Comparison of ENCODE assay signal across 1 fruit fly cellular context in the genomic region with DNA sequence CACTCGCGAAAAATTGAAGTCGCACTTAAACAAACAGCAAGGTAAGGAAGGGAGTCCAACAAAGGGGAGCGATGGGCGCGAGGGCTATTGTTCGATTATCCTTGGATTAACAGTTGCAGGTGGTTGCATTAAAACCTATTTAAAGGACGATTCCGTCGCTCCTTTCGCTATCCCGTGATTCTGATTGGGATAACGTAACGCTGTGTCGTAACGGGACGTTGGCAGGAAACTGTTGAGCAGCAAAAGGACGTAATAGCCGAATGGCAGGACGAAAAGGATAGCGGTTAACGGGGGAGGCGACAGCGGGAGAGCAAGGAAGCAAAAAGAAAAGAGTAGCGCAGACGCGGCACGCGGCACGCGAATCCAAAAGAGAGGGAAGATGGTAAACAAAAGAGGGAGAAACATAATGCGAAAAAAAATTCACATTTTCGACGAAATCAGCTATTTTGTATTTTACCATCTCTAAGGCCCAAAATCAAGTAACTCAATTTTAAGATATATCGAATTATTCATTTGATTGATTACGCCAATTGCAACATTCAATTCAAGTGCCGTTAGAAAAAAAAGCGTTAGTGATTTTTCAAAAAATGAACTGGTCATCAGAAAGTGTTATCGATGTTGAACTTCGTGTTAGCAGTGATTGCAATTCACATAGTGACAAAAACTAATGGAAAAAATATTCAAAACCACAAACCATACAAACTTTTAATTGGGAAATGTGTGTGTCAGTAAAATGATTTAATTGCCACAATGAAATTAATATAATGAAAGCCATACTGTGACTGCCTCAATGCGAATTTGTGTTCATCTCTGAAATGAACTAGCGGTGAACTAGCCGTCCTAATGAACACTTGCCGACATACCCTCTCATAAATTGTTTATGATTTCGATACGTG.
TF ChIP-seq lines count a peak whose summit lies in the region.

A gene (minus strand): TSS at position 204 of the 896 bp plus-strand sequence.
A gene (plus strand): TSS at position 847 of the 896 bp plus-strand sequence.

TF ChIP-seq in whole organism, embryonic, 481 proteins besides CTCF, POLR2A, EP300 and RAD21 (continued from another document and continues in another):
- TF ChIP-seq lov (optimal IDR thresholded peaks at IDR 0.05; lab: Kevin White, UChicago) (no peak), lov (GFP tag; IDR thresholded peaks at IDR 0.05; lab: Robert Waterston, UW) (peak; percentile 64; the same call in 1 of the 3 replicates), pzg (GFP tag; optimal IDR thresholded peaks at IDR 0.05; lab: Kevin White, UChicago) (peak; percentile 63), gsb-n (tag; optimal IDR thresholded peaks at IDR 0.05; lab: Kevin White, UChicago) (no peak), CG13894 (tag; optimal IDR thresholded peaks at IDR 0.05; lab: Kevin White, UChicago) (no peak), run (tag; optimal IDR thresholded peaks at IDR 0.05; lab: Kevin White, UChicago) (no peak), CG6683 (GFP tag; optimal IDR thresholded peaks at IDR 0.05; lab: Kevin White, UChicago) (no peak), sc (optimal IDR thresholded peaks at IDR 0.05; lab: Kevin White, UChicago) (no peak), sc (GFP tag; optimal IDR thresholded peaks at IDR 0.05; lab: Kevin White, UChicago) (peak; percentile 16), jigr1 (GFP tag; IDR thresholded peaks at IDR 0.05; lab: Robert Waterston, UW) (peak; percentile 57; the same call in 1 of the 3 replicates), ash1 (GFP tag; optimal IDR thresholded peaks at IDR 0.05; lab: Kevin White, UChicago) (no peak), sqz (GFP tag; optimal IDR thresholded peaks at IDR 0.05; lab: Kevin White, UChicago) (peak; percentile 22), da (GFP tag; optimal IDR thresholded peaks at IDR 0.05; lab: Kevin White, UChicago) (peak; percentile 60), CG6689 (GFP tag; IDR thresholded peaks at IDR 0.05; lab: Robert Waterston, UW) (peak; percentile 87), CG10209 (GFP tag; optimal IDR thresholded peaks at IDR 0.05; lab: Kevin White, UChicago) (peak; percentile 57), CG31441 (GFP tag; IDR thresholded peaks at IDR 0.05; lab: Robert Waterston, UW) (peak; percentile 86), maf-S (GFP tag; optimal IDR thresholded peaks at IDR 0.05; lab: Kevin White, UChicago) (peak; percentile 66), usp (GFP tag; optimal IDR thresholded peaks at IDR 0.05; lab: Kevin White, UChicago) (no peak), ara (GFP tag; IDR thresholded peaks at IDR 0.05; lab: Robert Waterston, UW) (peak; percentile 85), Drgx (GFP tag; IDR thresholded peaks at IDR 0.05; lab: Robert Waterston, UW) (peak; percentile 42), CG7745 (tag; optimal IDR thresholded peaks at IDR 0.05; lab: Kevin White, UChicago) (no peak), CG9817 (tag; optimal IDR thresholded peaks at IDR 0.05; lab: Kevin White, UChicago) (peak; percentile 74), CG18262 (tag; optimal IDR thresholded peaks at IDR 0.05; lab: Kevin White, UChicago) (peak; percentile 72), bigmax (GFP tag; optimal IDR thresholded peaks at IDR 0.05; lab: Kevin White, UChicago) (no peak), lmd (GFP tag; IDR thresholded peaks at IDR 0.05; lab: Robert Waterston, UW) (peak; percentile 80), CG5953 (GFP tag; IDR thresholded peaks at IDR 0.05; lab: Robert Waterston, UW) (no peak), dati (GFP tag; IDR thresholded peaks at IDR 0.05; lab: Robert Waterston, UW) (0 out of 2 replicates have a peak, but pooled peaks have one; percentile 45), knrl (GFP tag; IDR thresholded peaks at IDR 0.05; lab: Robert Waterston, UW; ENCODE audit: partially characterized antibody) (peak; percentile 82), stc (GFP tag; IDR thresholded peaks at IDR 0.05; lab: Robert Waterston, UW) (peak; percentile 86), Aef1 (GFP tag; IDR thresholded peaks at IDR 0.05; lab: Robert Waterston, UW) (peak; percentile 84), bbx (GFP tag; IDR thresholded peaks at IDR 0.05; lab: Robert Waterston, UW; ENCODE audit: partially characterized antibody) (no peak), CG12155 (GFP tag; optimal IDR thresholded peaks at IDR 0.05; lab: Kevin White, UChicago) (peak; percentile 78), sima (GFP tag; optimal IDR thresholded peaks at IDR 0.05; lab: Kevin White, UChicago) (peak; percentile 19), CG34422 (GFP tag; IDR thresholded peaks at IDR 0.05; lab: Robert Waterston, UW) (peak; percentile 86), tgo (GFP tag; IDR thresholded peaks at IDR 0.05; lab: Robert Waterston, UW) (peak; percentile 90), dm (GFP tag; optimal IDR thresholded peaks at IDR 0.05; lab: Kevin White, UChicago) (peak; percentile 53), CG7839 (tag; optimal IDR thresholded peaks at IDR 0.05; lab: Kevin White, UChicago) (no peak), Hey (tag; optimal IDR thresholded peaks at IDR 0.05; lab: Kevin White, UChicago) (no peak), wdn (GFP tag; IDR thresholded peaks at IDR 0.05; lab: Robert Waterston, UW) (peak; percentile 24; the same call in 1 of the 2 replicates), Dfd (GFP tag; optimal IDR thresholded peaks at IDR 0.05; lab: Kevin White, UChicago) (no peak), Hsf (GFP tag; optimal IDR thresholded peaks at IDR 0.05; lab: Kevin White, UChicago) (peak; percentile 82), lab (GFP tag; optimal IDR thresholded peaks at IDR 0.05; lab: Kevin White, UChicago) (peak; percentile 79), CG42726 (GFP tag; IDR thresholded peaks at IDR 0.05; lab: Robert Waterston, UW; ENCODE audit: partially characterized antibody) (no peak), CG7556 (GFP tag; optimal IDR thresholded peaks at IDR 0.05; lab: Kevin White, UChicago) (peak; percentile 45), Lhr (GFP tag; optimal IDR thresholded peaks at IDR 0.05; lab: Kevin White, UChicago) (peak; percentile 69), pfk (GFP tag; optimal IDR thresholded peaks at IDR 0.05; lab: Kevin White, UChicago) (no peak), vfl (GFP tag; optimal IDR thresholded peaks at IDR 0.05; lab: Kevin White, UChicago) (peak; percentile 69), CG18476 (GFP tag; optimal IDR thresholded peaks at IDR 0.05; lab: Kevin White, UChicago) (peak; percentile 49), btn (GFP tag; optimal IDR thresholded peaks at IDR 0.05; lab: Kevin White, UChicago) (peak; percentile 26), Hmx (GFP tag; optimal IDR thresholded peaks at IDR 0.05; lab: Kevin White, UChicago) (peak; percentile 19), CG4424 (GFP tag; optimal IDR thresholded peaks at IDR 0.05; lab: Kevin White, UChicago) (peak; percentile 72), CG12299 (tag; optimal IDR thresholded peaks at IDR 0.05; lab: Kevin White, UChicago) (no peak), Hr39 (optimal IDR thresholded peaks at IDR 0.05; lab: Kevin White, UChicago) (no peak), CG3847 (GFP tag; IDR thresholded peaks at IDR 0.05; lab: Robert Waterston, UW) (peak; percentile 79), CG9876 (GFP tag; optimal IDR thresholded peaks at IDR 0.05; lab: Kevin White, UChicago) (peak; percentile 58), Ptx1 (GFP tag; IDR thresholded peaks at IDR 0.05; lab: Robert Waterston, UW) (peak; percentile 93), CG5245 (GFP tag; optimal IDR thresholded peaks at IDR 0.05; lab: Kevin White, UChicago) (peak; percentile 34), hb (GFP tag; IDR thresholded peaks at IDR 0.05; lab: Robert Waterston, UW; ENCODE audit: partially characterized antibody) (no peak), amos (GFP tag; IDR thresholded peaks at IDR 0.05; lab: Robert Waterston, UW; ENCODE audit: partially characterized antibody) (peak; percentile 69), CG14441 (GFP tag; IDR thresholded peaks at IDR 0.05; lab: Robert Waterston, UW) (peak; percentile 85), CG43689 (GFP tag; IDR thresholded peaks at IDR 0.05; lab: Robert Waterston, UW) (no peak), fru (optimal IDR thresholded peaks at IDR 0.05; lab: Kevin White, UChicago) (no peak), ato (GFP tag; IDR thresholded peaks at IDR 0.05; lab: Robert Waterston, UW; ENCODE audit: partially characterized antibody) (no peak), NC2α (GFP tag; optimal IDR thresholded peaks at IDR 0.05; lab: Kevin White, UChicago) (no peak), gce (GFP tag; IDR thresholded peaks at IDR 0.05; lab: Robert Waterston, UW) (peak; percentile 54; the same call in 1 of the 3 replicates), CG6765 (GFP tag; optimal IDR thresholded peaks at IDR 0.05; lab: Kevin White, UChicago) (no peak), CG11695 (GFP tag; IDR thresholded peaks at IDR 0.05; lab: Robert Waterston, UW) (peak; percentile 67; the same call in 2 of the 3 replicates), esg (GFP tag; conservative IDR thresholded peaks at IDR 0.05; lab: Robert Waterston, UW) (peak; percentile 83), CG7372 (GFP tag; IDR thresholded peaks at IDR 0.05; lab: Robert Waterston, UW) (peak; percentile 87), Ets97D (GFP tag; optimal IDR thresholded peaks at IDR 0.05; lab: Kevin White, UChicago) (peak; percentile 69), CoRest (tag; optimal IDR thresholded peaks at IDR 0.05; lab: Kevin White, UChicago) (peak; percentile 85), NK7.1 (GFP tag; optimal IDR thresholded peaks at IDR 0.05; lab: Kevin White, UChicago) (no peak), stwl (tag; optimal IDR thresholded peaks at IDR 0.05; lab: Kevin White, UChicago) (peak; percentile 77), NFAT (GFP tag; IDR thresholded peaks at IDR 0.05; lab: Robert Waterston, UW) (peak; percentile 77), Dll (GFP tag; IDR thresholded peaks at IDR 0.05; lab: Robert Waterston, UW; ENCODE audit: partially characterized antibody) (peak; percentile 81), CG18619 (GFP tag; optimal IDR thresholded peaks at IDR 0.05; lab: Kevin White, UChicago) (no peak), CG16815 (GFP tag; optimal IDR thresholded peaks at IDR 0.05; lab: Kevin White, UChicago) (peak; percentile 52), H2.0 (GFP tag; IDR thresholded peaks at IDR 0.05; lab: Robert Waterston, UW) (peak; percentile 74), CG11398 (GFP tag; optimal IDR thresholded peaks at IDR 0.05; lab: Kevin White, UChicago) (peak; percentile 19), CG12391 (tag; optimal IDR thresholded peaks at IDR 0.05; lab: Kevin White, UChicago) (peak; percentile 85), lola (GFP tag; optimal IDR thresholded peaks at IDR 0.05; lab: Kevin White, UChicago) (peak in 1 of 3 experiments; percentile 61), unpg (GFP tag; optimal IDR thresholded peaks at IDR 0.05; lab: Kevin White, UChicago) (peak; percentile 70), Usf (GFP tag; optimal IDR thresholded peaks at IDR 0.05; lab: Kevin White, UChicago) (peak; percentile 30), Mes4 (GFP tag; optimal IDR thresholded peaks at IDR 0.05; lab: Kevin White, UChicago) (peak; percentile 66), CG12769 (tag; optimal IDR thresholded peaks at IDR 0.05; lab: Kevin White, UChicago) (no peak), p53 (GFP tag; optimal IDR thresholded peaks at IDR 0.05; lab: Kevin White, UChicago) (peak; percentile 52), HLH54F (GFP tag; optimal IDR thresholded peaks at IDR 0.05; lab: Kevin White, UChicago) (peak; percentile 86), nom (GFP tag; optimal IDR thresholded peaks at IDR 0.05; lab: Kevin White, UChicago) (no peak), abd-A (tag; optimal IDR thresholded peaks at IDR 0.05; lab: Kevin White, UChicago) (no peak), h (optimal IDR thresholded peaks at IDR 0.05; lab: Kevin White, UChicago) (no peak), CG17612 (GFP tag; IDR thresholded peaks at IDR 0.05; lab: Robert Waterston, UW) (peak; percentile 46; the same call in 1 of the 2 replicates), CG3838 (GFP tag; optimal IDR thresholded peaks at IDR 0.05; lab: Kevin White, UChicago) (no peak), CG7271 (tag; optimal IDR thresholded peaks at IDR 0.05; lab: Kevin White, UChicago) (no peak), HLH3B (GFP tag; IDR thresholded peaks at IDR 0.05; lab: Robert Waterston, UW) (peak; percentile 75), eyg (GFP tag; optimal IDR thresholded peaks at IDR 0.05; lab: Kevin White, UChicago) (peak; percentile 38), psq (GFP tag; optimal IDR thresholded peaks at IDR 0.05; lab: Kevin White, UChicago) (peak; percentile 26), CG4820 (GFP tag; optimal IDR thresholded peaks at IDR 0.05; lab: Kevin White, UChicago) (peak; percentile 68), Scr (GFP tag; IDR thresholded peaks at IDR 0.05; lab: Robert Waterston, UW; ENCODE audit: partially characterized antibody) (peak; percentile 80), crp (GFP tag; optimal IDR thresholded peaks at IDR 0.05; lab: Kevin White, UChicago) (peak in 1 of 2 experiments; percentile 42), CG1024 (GFP tag; IDR thresholded peaks at IDR 0.05; lab: Robert Waterston, UW) (peak; percentile 64), salm (tag; optimal IDR thresholded peaks at IDR 0.05; lab: Kevin White, UChicago) (no peak), CG7963 (GFP tag; IDR thresholded peaks at IDR 0.05; lab: Robert Waterston, UW; ENCODE audit: partially characterized antibody) (0 out of 3 replicates have a peak, but pooled peaks have one; percentile 38), Dp (GFP tag; optimal IDR thresholded peaks at IDR 0.05; lab: Kevin White, UChicago) (peak; percentile 43), Hr78 (GFP tag; optimal IDR thresholded peaks at IDR 0.05; lab: Kevin White, UChicago) (no peak), CG2678 (tag; optimal IDR thresholded peaks at IDR 0.05; lab: Kevin White, UChicago) (no peak), B-H2 (GFP tag; optimal IDR thresholded peaks at IDR 0.05; lab: Kevin White, UChicago) (peak; percentile 36), Sox102F (GFP tag; optimal IDR thresholded peaks at IDR 0.05; lab: Kevin White, UChicago) (peak; percentile 74), Kr (GFP tag; optimal IDR thresholded peaks at IDR 0.05; lab: Kevin White, UChicago) (no peak), CG10654 (GFP tag; optimal IDR thresholded peaks at IDR 0.05; lab: Kevin White, UChicago) (peak; percentile 65), Asciz (GFP tag; optimal IDR thresholded peaks at IDR 0.05; lab: Kevin White, UChicago) (no peak), CG13624 (GFP tag; optimal IDR thresholded peaks at IDR 0.05; lab: Kevin White, UChicago) (peak; percentile 84), twi (tag; optimal IDR thresholded peaks at IDR 0.05; lab: Kevin White, UChicago) (peak; percentile 38), Ravus (GFP tag; IDR thresholded peaks at IDR 0.05; lab: Robert Waterston, UW) (no peak), CG31388 (GFP tag; optimal IDR thresholded peaks at IDR 0.05; lab: Kevin White, UChicago) (no peak), CG11696 (GFP tag; IDR thresholded peaks at IDR 0.05; lab: Robert Waterston, UW) (peak; percentile 24; the same call in 1 of the 2 replicates), CG13123 (GFP tag; optimal IDR thresholded peaks at IDR 0.05; lab: Kevin White, UChicago) (peak; percentile 74), Rfx (GFP tag; IDR thresholded peaks at IDR 0.05; lab: Robert Waterston, UW) (peak; percentile 93), sens (GFP tag; lab: Kevin White, UChicago) (peak; percentile 97), D19B (GFP tag; optimal IDR thresholded peaks at IDR 0.05; lab: Kevin White, UChicago) (peak; percentile 60)
